Worm (Caenorhabditis elegans) whole organism, midembryonic: ENCODE results near the gene scl-3.

Source experiments
- T22C8.4 ChIP-seq: fragments of 200-800 bp; sonication (Bioruptor generic); IDR thresholded peaks from 2 replicates; pipeline ENCODE4 v1.3.6; 2022; ENCODE audit warnings: missing genetic modification characterization, missing compliant biosample characterization
- cog-1 ChIP-seq: sonication (generic microtip); optimal IDR thresholded peaks from 2 replicates; lab custom pipeline; 2016; ENCODE audit warnings: missing genetic modification characterization, missing compliant biosample characterization
- flt-1 ChIP-seq: fragments of 200-800 bp; sonication (Bioruptor generic); IDR thresholded peaks from 2 replicates; pipeline ENCODE4 v1.3.6; 2022; ENCODE audit warnings: missing genetic modification characterization, missing compliant biosample characterization
- klf-2 ChIP-seq: fragments of 200-800 bp; sonication (Bioruptor generic); conservative IDR thresholded peaks from 2 replicates; pipeline ENCODE4 v1.3.6; 2022; ENCODE audit warnings: missing genetic modification reagents, missing genetic modification characterization, missing compliant biosample characterization
- med-1 ChIP-seq: sonication (generic microtip); optimal IDR thresholded peaks from 2 replicates; lab custom pipeline; 2017; ENCODE audit warnings: missing genetic modification characterization, mild to moderate bottlenecking, missing compliant biosample characterization, antibody characterized with exemption, missing genetic modification reagents; ENCODE audit not compliant: insufficient read depth
- ref-1 ChIP-seq: fragments of 200-800 bp; sonication (Bioruptor generic); conservative IDR thresholded peaks from 2 replicates; pipeline ENCODE4 v1.3.6; 2022; ENCODE audit warnings: missing genetic modification reagents, missing genetic modification characterization, missing compliant biosample characterization
- tab-1 ChIP-seq: fragments of 200-800 bp; sonication (Bioruptor generic); IDR thresholded peaks from 2 replicates; pipeline ENCODE4 v1.3.6; 2022; ENCODE audit warnings: missing genetic modification characterization, missing compliant biosample characterization
- ztf-23 ChIP-seq: fragments of 200-800 bp; sonication (Bioruptor generic); IDR thresholded peaks from 2 replicates; pipeline ENCODE4 v1.3.6; 2022; ENCODE audit warnings: missing genetic modification reagents, missing genetic modification characterization, missing compliant biosample characterization
- ztf-29 ChIP-seq: fragments of 200-800 bp; sonication (Bioruptor generic); IDR thresholded peaks from 2 replicates; pipeline ENCODE4 v1.3.6; 2022; ENCODE audit warnings: missing genetic modification reagents, missing genetic modification characterization, missing compliant biosample characterization

Gene scl-3

ce11 chrIV:13028746-13029673, 30.4 kb upstream of the scl-3 start:
- TF ChIP-seq med-1 (no peak), klf-2 (GFP tag; lab: Robert Waterston, UW) (no peak), ref-1 (GFP tag; lab: Robert Waterston, UW) (no peak), ztf-29 (GFP tag; lab: Robert Waterston, UW) (no peak), tab-1 (GFP tag; lab: Robert Waterston, UW) (no peak), cog-1 (tag; lab: Kevin White, UChicago) (no peak), flt-1 (GFP tag; lab: Robert Waterston, UW) (no peak), T22C8.4 (no peak), ztf-23 (no peak)

ce11 chrIV:13029674-13030466, 29.5 kb upstream of the scl-3 start:
- TF ChIP-seq T22C8.4 (no peak), med-1 (no peak), tab-1 (GFP tag; lab: Robert Waterston, UW) (0 out of 2 replicates have a peak, but pooled peaks have one; percentile 49), flt-1 (GFP tag; lab: Robert Waterston, UW) (0 out of 2 replicates have a peak, but pooled peaks have one; percentile 3), ztf-23 (no peak; the same call in 1 of the 2 replicates), ztf-29 (GFP tag; lab: Robert Waterston, UW) (no peak), klf-2 (GFP tag; lab: Robert Waterston, UW) (no peak), ref-1 (GFP tag; lab: Robert Waterston, UW) (no peak), cog-1 (tag; lab: Kevin White, UChicago) (peak; percentile 46)

ce11 chrIV:13030467-13031299, 28.7 kb upstream of the scl-3 start:
- TF ChIP-seq T22C8.4: no peak
- TF ChIP-seq klf-2 (GFP tag; lab: Robert Waterston, UW): no peak; the same call in 1 of the 2 replicates
- TF ChIP-seq ztf-29 (GFP tag; lab: Robert Waterston, UW): no peak
- peak; percentile 20 for TF ChIP-seq cog-1 (tag; lab: Kevin White, UChicago)
- TF ChIP-seq ref-1 (GFP tag; lab: Robert Waterston, UW): no peak
- TF ChIP-seq flt-1 (GFP tag; lab: Robert Waterston, UW): no peak
- TF ChIP-seq ztf-23: no peak
- 0 out of 2 replicates have a peak, but pooled peaks have one; percentile 63 for TF ChIP-seq tab-1 (GFP tag; lab: Robert Waterston, UW)
- TF ChIP-seq med-1: no peak

ce11 chrIV:13032153-13032552, 27.2 kb upstream of the scl-3 start:
- TF ChIP-seq T22C8.4 (no peak), ztf-29 (GFP tag; lab: Robert Waterston, UW) (no peak), cog-1 (tag; lab: Kevin White, UChicago) (no peak), med-1 (no peak), ztf-23 (no peak), ref-1 (GFP tag; lab: Robert Waterston, UW) (no peak), flt-1 (GFP tag; lab: Robert Waterston, UW) (no peak), klf-2 (GFP tag; lab: Robert Waterston, UW) (no peak), tab-1 (GFP tag; lab: Robert Waterston, UW) (no peak)

- TF ChIP-seq ztf-29 (GFP tag; lab: Robert Waterston, UW): no peak
- no peak for TF ChIP-seq T22C8.4
- TF ChIP-seq ref-1 (GFP tag; lab: Robert Waterston, UW): no peak
- no peak for TF ChIP-seq ztf-23
- TF ChIP-seq med-1: no peak
- TF ChIP-seq flt-1 (GFP tag; lab: Robert Waterston, UW): no peak
- TF ChIP-seq cog-1 (tag; lab: Kevin White, UChicago): no peak
- no peak for TF ChIP-seq tab-1 (GFP tag; lab: Robert Waterston, UW)
- no peak for TF ChIP-seq klf-2 (GFP tag; lab: Robert Waterston, UW)
Measured at ce11 chrIV:13033516-13033915, 25.9 kb upstream of the scl-3 start.

- TF ChIP-seq ref-1 (GFP tag; lab: Robert Waterston, UW): no peak
- no peak for TF ChIP-seq flt-1 (GFP tag; lab: Robert Waterston, UW)
- TF ChIP-seq cog-1 (tag; lab: Kevin White, UChicago): no peak
- no peak for TF ChIP-seq tab-1 (GFP tag; lab: Robert Waterston, UW)
Measured at ce11 chrIV:13035302-13035701, 24.1 kb upstream of the scl-3 start.

- peak; percentile 32; the same call in 1 of the 2 replicates for TF ChIP-seq flt-1 (GFP tag; lab: Robert Waterston, UW)
- no peak for TF ChIP-seq ztf-29 (GFP tag; lab: Robert Waterston, UW)
- TF ChIP-seq tab-1 (GFP tag; lab: Robert Waterston, UW): no peak
Measured at ce11 chrIV:13036835-13037234, 22.5 kb upstream of the scl-3 start.

ce11 chrIV:13038888-13039287, 20.5 kb upstream of the scl-3 start, which contains the start of gene F49E11.2:
TSS of gene F49E11.2 (minus strand) at chrIV:13038988.
- TF ChIP-seq tab-1 (GFP tag; lab: Robert Waterston, UW) (no peak), cog-1 (tag; lab: Kevin White, UChicago) (no peak), ztf-29 (GFP tag; lab: Robert Waterston, UW) (no peak), ztf-23 (no peak), ref-1 (GFP tag; lab: Robert Waterston, UW) (no peak), flt-1 (GFP tag; lab: Robert Waterston, UW) (no peak), T22C8.4 (no peak), med-1 (no peak), klf-2 (GFP tag; lab: Robert Waterston, UW) (no peak)
